Worm (Caenorhabditis elegans) whole organism, L2 larva: ENCODE data around the gene C54E10.10.

Experiments
- F13H6.1 ChIP-seq: sonication (generic microtip); optimal IDR thresholded peaks from 2 replicates; lab custom pipeline; 2016; ENCODE audit warnings: missing genetic modification characterization, missing compliant biosample characterization
- Y55F3AM.14 ChIP-seq: fragments of 200-800 bp; sonication (Bioruptor generic); optimal IDR thresholded peaks from 2 replicates; lab custom pipeline; 2018; ENCODE audit warnings: mild to moderate bottlenecking, missing genetic modification characterization, missing compliant biosample characterization
- aly-2 ChIP-seq: fragments of 150-350 bp; optimal IDR thresholded peaks from 2 replicates; lab custom pipeline; 2014; ENCODE audit warnings: missing biosample characterization, missing genetic modification characterization
- egl-27 ChIP-seq: sonication (generic microtip); optimal IDR thresholded peaks from 3 replicates; lab custom pipeline; 2017; ENCODE audit warnings: missing biosample characterization, missing genetic modification reagents, missing genetic modification characterization
- elt-1 ChIP-seq: fragments of 150-350 bp; optimal IDR thresholded peaks from 2 replicates; lab custom pipeline; 2014; ENCODE audit warnings: missing biosample characterization, missing genetic modification characterization
- lin-11 ChIP-seq: fragments of 150-350 bp; sonication (generic microtip); optimal IDR thresholded peaks from 2 replicates; lab custom pipeline; 2014; ENCODE audit warnings: missing biosample characterization, missing genetic modification characterization, inconsistent platforms, mixed read lengths
- lin-13 ChIP-seq: fragments of 150-350 bp; optimal IDR thresholded peaks from 2 replicates; lab custom pipeline; 2014; ENCODE audit warnings: missing biosample characterization, missing genetic modification reagents, missing genetic modification characterization
- lsy-2 ChIP-seq, 2 experiments: fragments of 150-350 bp in 1 of 2; sonication (generic microtip) in 1 of 2; optimal IDR thresholded peaks; 2 replicates each; lab custom pipeline; 2014 to 2017; ENCODE audit warnings: missing biosample characterization in 2 of 2, missing genetic modification characterization in 2 of 2
- mab-5 ChIP-seq: fragments of 150-350 bp; optimal IDR thresholded peaks from 2 replicates; lab custom pipeline; 2014; ENCODE audit warnings: missing biosample characterization, missing genetic modification characterization
- mbf-1 ChIP-seq: sonication (generic microtip); optimal IDR thresholded peaks from 2 replicates; lab custom pipeline; 2017; ENCODE audit warnings: missing biosample characterization, missing genetic modification characterization
- mdl-1 ChIP-seq, 2 experiments: fragments of 150-350 bp in 1 of 2; sonication (generic microtip) in 1 of 2; optimal IDR thresholded peaks; 2 replicates each; lab custom pipeline; 2017; ENCODE audit warnings: missing biosample characterization in 2 of 2, missing genetic modification characterization in 2 of 2
- nhr-10 ChIP-seq: sonication (generic microtip); optimal IDR thresholded peaks from 2 replicates; lab custom pipeline; 2017; ENCODE audit warnings: missing biosample characterization, missing genetic modification characterization
- nhr-11 ChIP-seq: fragments of 150-350 bp; optimal IDR thresholded peaks from 2 replicates; lab custom pipeline; 2014; ENCODE audit warnings: missing biosample characterization, missing genetic modification characterization
- nhr-21 ChIP-seq: fragments of 150-350 bp; optimal IDR thresholded peaks from 2 replicates; lab custom pipeline; 2014; ENCODE audit warnings: missing biosample characterization, missing genetic modification characterization
- nhr-23 ChIP-seq: fragments of 150-350 bp; optimal IDR thresholded peaks from 2 replicates; lab custom pipeline; 2014; ENCODE audit warnings: missing biosample characterization, missing genetic modification reagents, missing genetic modification characterization
- nhr-25 ChIP-seq: fragments of 150-350 bp; sonication (generic microtip); optimal IDR thresholded peaks from 3 replicates; lab custom pipeline; 2014; ENCODE audit warnings: missing biosample characterization, missing genetic modification characterization
- nhr-77 ChIP-seq: fragments of 150-350 bp; optimal IDR thresholded peaks from 2 replicates; lab custom pipeline; 2014; ENCODE audit warnings: missing biosample characterization, missing genetic modification characterization
- sma-9 ChIP-seq, 2 experiments: fragments of 150-350 bp in 1 of 2; sonication (generic microtip) in 1 of 2; optimal IDR thresholded peaks; 2 replicates each; lab custom pipeline; 2014 to 2016; ENCODE audit warnings: missing genetic modification characterization in 2 of 2, mild to moderate bottlenecking in 1 of 2, missing biosample characterization in 1 of 2, missing compliant biosample characterization in 1 of 2, missing genetic modification reagents in 1 of 2, moderate library complexity in 1 of 2
- unc-55 ChIP-seq: fragments of 150-350 bp; sonication (generic microtip); optimal IDR thresholded peaks from 3 replicates; lab custom pipeline; 2014; ENCODE audit warnings: missing biosample characterization, missing genetic modification reagents, missing genetic modification characterization
- ztf-11 ChIP-seq: sonication (generic microtip); optimal IDR thresholded peaks from 2 replicates; lab custom pipeline; 2017; ENCODE audit warnings: missing biosample characterization, missing genetic modification characterization

Gene C54E10.10

DNA sequence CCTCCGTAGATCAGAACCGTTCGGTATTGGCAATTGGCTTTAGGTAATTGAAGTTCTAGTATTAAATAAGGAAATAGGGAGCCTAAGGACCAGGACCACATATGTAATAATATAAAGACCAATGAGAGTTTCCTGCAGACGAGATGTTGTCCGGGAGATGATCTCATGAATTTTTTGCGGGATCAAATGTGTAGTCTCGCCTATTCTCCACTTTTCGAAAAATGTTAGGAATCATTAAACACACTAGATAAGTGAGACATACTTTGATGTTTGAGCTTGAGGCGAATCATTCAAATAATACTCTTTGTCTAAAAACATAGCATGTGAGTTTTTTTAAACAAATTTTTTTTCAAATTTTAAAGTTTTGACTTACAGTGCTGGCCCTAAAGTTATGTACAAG, 50.1 kb downstream of the C54E10.10 start, which contains the start of gene F11D11.6:
TSS of gene F11D11.6 (minus strand) at position 101 of the 400 bp plus-strand sequence.
- TF ChIP-seq lsy-2 (tag; optimal IDR thresholded peaks at IDR 0.05; lab: Kevin White, UChicago) (no peak), nhr-21 (tag; lab: Kevin White, UChicago) (no peak), nhr-25 (no peak), mbf-1 (tag; lab: Kevin White, UChicago) (no peak), nhr-11 (tag; lab: Kevin White, UChicago) (no peak), mab-5 (tag; lab: Kevin White, UChicago) (no peak), nhr-77 (tag; lab: Kevin White, UChicago) (no peak), nhr-10 (tag; lab: Kevin White, UChicago) (no peak), aly-2 (tag; lab: Kevin White, UChicago) (no peak), elt-1 (no peak), unc-55 (no peak), sma-9 (GFP tag; optimal IDR thresholded peaks at IDR 0.05; lab: Kevin White, UChicago) (no peak), sma-9 (tag; optimal IDR thresholded peaks at IDR 0.05; lab: Kevin White, UChicago) (no peak), Y55F3AM.14 (GFP tag; lab: Kevin White, UChicago) (no peak), lin-13 (GFP tag; lab: Kevin White, UChicago) (no peak), egl-27 (tag; lab: Kevin White, UChicago) (no peak), nhr-23 (no peak), mdl-1 (tag; optimal IDR thresholded peaks at IDR 0.05; lab: Kevin White, UChicago) (no peak), lin-11 (tag; lab: Kevin White, UChicago) (no peak), F13H6.1 (tag; lab: Kevin White, UChicago) (no peak), ztf-11 (no peak)
